Fruit fly (Drosophila melanogaster): ENCODE measurements around the gene Atg1.

Gene Atg1

dm6 chr3L:12754769-12755189 lies 50.1 kb downstream of the Atg1 start, which contains the start of the genes CG10973 and Vps13D (continued):
- TF ChIP-seq Fer2 (tag; optimal IDR thresholded peaks at IDR 0.05): no peak
- TF ChIP-seq Myb (GFP tag; optimal IDR thresholded peaks at IDR 0.05): peak; percentile 16
- TF ChIP-seq chinmo (GFP tag; IDR thresholded peaks at IDR 0.05; ENCODE audit: partially characterized antibody): no peak; the same call in 2 of the 4 replicates
- no peak for TF ChIP-seq ewg (GFP tag; optimal IDR thresholded peaks at IDR 0.05)
- TF ChIP-seq Ets65A (GFP tag): no peak
- no peak for TF ChIP-seq CG10267 (tag; optimal IDR thresholded peaks at IDR 0.05)
- TF ChIP-seq CG13123 (GFP tag; optimal IDR thresholded peaks at IDR 0.05): peak; percentile 20
- TF ChIP-seq Rfx (GFP tag; IDR thresholded peaks at IDR 0.05): no peak; the same call in 1 of the 2 replicates
- TF ChIP-seq D19B (GFP tag; optimal IDR thresholded peaks at IDR 0.05): no peak
- TF ChIP-seq cwo (GFP tag; optimal IDR thresholded peaks at IDR 0.05): no peak
- TF ChIP-seq tna (GFP tag; IDR thresholded peaks at IDR 0.05; ENCODE audit: partially characterized antibody): peak; percentile 69
- TF ChIP-seq fd96Cb (tag; optimal IDR thresholded peaks at IDR 0.05): no peak
- peak; percentile 19 for TF ChIP-seq CG12942 (GFP tag; optimal IDR thresholded peaks at IDR 0.05)
- TF ChIP-seq sima (GFP tag; optimal IDR thresholded peaks at IDR 0.05): peak; percentile 55
- peak; percentile 83 for TF ChIP-seq HLH4C (GFP tag; IDR thresholded peaks at IDR 0.05; ENCODE audit: partially characterized antibody)
- no peak for TF ChIP-seq CG4328 (GFP tag; optimal IDR thresholded peaks at IDR 0.05)
- no peak for TF ChIP-seq usp (GFP tag; optimal IDR thresholded peaks at IDR 0.05)
- no peak for TF ChIP-seq CG14710 (tag; optimal IDR thresholded peaks at IDR 0.05)
- TF ChIP-seq hbn (GFP tag; IDR thresholded peaks at IDR 0.05; ENCODE audit: partially characterized antibody): peak; percentile 78; the same call in 1 of the 2 replicates
- no peak for TF ChIP-seq CG8944 (GFP tag; optimal IDR thresholded peaks at IDR 0.05)
- TF ChIP-seq p53 (GFP tag; optimal IDR thresholded peaks at IDR 0.05): no peak
- TF ChIP-seq psq (GFP tag; optimal IDR thresholded peaks at IDR 0.05): no peak
- no peak for TF ChIP-seq CG9876 (GFP tag; optimal IDR thresholded peaks at IDR 0.05)
- no peak for TF ChIP-seq CG31388 (GFP tag; optimal IDR thresholded peaks at IDR 0.05)
- TF ChIP-seq gcm2 (GFP tag; optimal IDR thresholded peaks at IDR 0.05): peak; percentile 9
- TF ChIP-seq mirr (GFP tag; optimal IDR thresholded peaks at IDR 0.05): no peak
- TF ChIP-seq CG6854 (GFP tag; optimal IDR thresholded peaks at IDR 0.05): no peak
- no peak for TF ChIP-seq Ssrp (tag; optimal IDR thresholded peaks at IDR 0.05)
- peak; percentile 53 for TF ChIP-seq CG7928 (GFP tag; optimal IDR thresholded peaks at IDR 0.05)
- TF ChIP-seq odd (GFP tag; optimal IDR thresholded peaks at IDR 0.05): no peak
- no peak for TF ChIP-seq CG7786 (GFP tag; optimal IDR thresholded peaks at IDR 0.05)
- no peak for TF ChIP-seq sisA (GFP tag; IDR thresholded peaks at IDR 0.05)
- TF ChIP-seq CG3995 (GFP tag; optimal IDR thresholded peaks at IDR 0.05): peak; percentile 71
- TF ChIP-seq CG7372 (GFP tag; IDR thresholded peaks at IDR 0.05): no peak
- peak; percentile 50 for TF ChIP-seq CG8359 (GFP tag; optimal IDR thresholded peaks at IDR 0.05; ENCODE audit: borderline replicate concordance)
- no peak for TF ChIP-seq grn (GFP tag; optimal IDR thresholded peaks at IDR 0.05)
- peak; percentile 40 for TF ChIP-seq CG7271 (tag; optimal IDR thresholded peaks at IDR 0.05)
- no peak for TF ChIP-seq luna (GFP tag; optimal IDR thresholded peaks at IDR 0.05)
- peak; percentile 44 for TF ChIP-seq CTCF (GFP tag; optimal IDR thresholded peaks at IDR 0.05)
- TF ChIP-seq Dip3 (GFP tag; optimal IDR thresholded peaks at IDR 0.05): no peak
- TF ChIP-seq Lim3 (GFP tag; IDR thresholded peaks at IDR 0.05): no peak
- TF ChIP-seq CG11695 (GFP tag; IDR thresholded peaks at IDR 0.05): no peak
- TF ChIP-seq CG12769 (tag; optimal IDR thresholded peaks at IDR 0.05): no peak
- peak; percentile 64 for TF ChIP-seq CG7963 (GFP tag; IDR thresholded peaks at IDR 0.05; ENCODE audit: partially characterized antibody)
- TF ChIP-seq CG3281 (GFP tag; optimal IDR thresholded peaks at IDR 0.05): no peak
- peak; percentile 52 for TF ChIP-seq pho (GFP tag; optimal IDR thresholded peaks at IDR 0.05)
- TF ChIP-seq CG12299 (tag; optimal IDR thresholded peaks at IDR 0.05): peak; percentile 73
- no peak for TF ChIP-seq Atf-2 (GFP tag; optimal IDR thresholded peaks at IDR 0.05)
- peak; percentile 67; the same call in 1 of the 2 replicates for TF ChIP-seq CG42726 (GFP tag; IDR thresholded peaks at IDR 0.05; ENCODE audit: partially characterized antibody)
- peak; percentile 82 for TF ChIP-seq CG12659 (GFP tag; optimal IDR thresholded peaks at IDR 0.05)
- TF ChIP-seq fd3F (GFP tag; optimal IDR thresholded peaks at IDR 0.05): no peak

Measured in whole organism, embryonic.